Worm (Caenorhabditis elegans) whole organism, L3 larva: ENCODE results near the gene Y69A2AR.50.

Experiments used
- R02D3.7 ChIP-seq: fragments of 150-350 bp; optimal IDR thresholded peaks from 2 replicates; lab custom pipeline; 2014; ENCODE audit warnings: missing biosample characterization, missing genetic modification characterization
- ZK546.5 ChIP-seq: sonication (generic microtip); optimal IDR thresholded peaks from 2 replicates; lab custom pipeline; 2017; ENCODE audit warnings: missing biosample characterization, missing genetic modification characterization
- aly-2 ChIP-seq: fragments of 150-350 bp; optimal IDR thresholded peaks from 2 replicates; lab custom pipeline; 2014; ENCODE audit warnings: missing biosample characterization, missing genetic modification characterization
- ama-1 ChIP-seq: fragments of 150-350 bp; optimal IDR thresholded peaks from 2 replicates; lab custom pipeline; 2018
- ceh-16 ChIP-seq: sonication (generic microtip); optimal IDR thresholded peaks from 2 replicates; lab custom pipeline; 2017; ENCODE audit warnings: missing biosample characterization, missing genetic modification characterization
- ceh-28 ChIP-seq: fragments of 150-350 bp; optimal IDR thresholded peaks from 2 replicates; lab custom pipeline; 2014; ENCODE audit warnings: missing biosample characterization, missing genetic modification reagents, missing genetic modification characterization
- ceh-82 ChIP-seq: fragments of 150-350 bp; optimal IDR thresholded peaks from 2 replicates; lab custom pipeline; 2014; ENCODE audit warnings: missing biosample characterization, missing genetic modification characterization
- ceh-9 ChIP-seq: sonication (generic microtip); optimal IDR thresholded peaks from 2 replicates; lab custom pipeline; 2018; ENCODE audit warnings: missing biosample characterization, missing genetic modification characterization
- daf-12 ChIP-seq: fragments of 150-350 bp; optimal IDR thresholded peaks from 2 replicates; lab custom pipeline; 2014; ENCODE audit warnings: missing biosample characterization, missing genetic modification reagents, missing genetic modification characterization
- egl-27 ChIP-seq: sonication (generic microtip); optimal IDR thresholded peaks from 4 replicates; lab custom pipeline; 2017; ENCODE audit warnings: missing biosample characterization, missing genetic modification reagents, missing genetic modification characterization
- egl-5 ChIP-seq: fragments of 150-350 bp; optimal IDR thresholded peaks from 2 replicates; lab custom pipeline; 2017; ENCODE audit warnings: missing biosample characterization, missing genetic modification reagents, missing genetic modification characterization, inconsistent platforms
- elt-1 ChIP-seq: fragments of 150-350 bp; optimal IDR thresholded peaks from 2 replicates; lab custom pipeline; 2014; ENCODE audit warnings: missing biosample characterization, missing genetic modification characterization
- elt-2 ChIP-seq: sonication (generic microtip); optimal IDR thresholded peaks from 2 replicates; lab custom pipeline; 2016; ENCODE audit warnings: missing genetic modification reagents, mild to moderate bottlenecking, missing genetic modification characterization, missing compliant biosample characterization
- elt-3 ChIP-seq, 3 experiments: fragments of 150-350 bp in 1 of 3; sonication (generic microtip) in 2 of 3; optimal IDR thresholded peaks; 2 replicates in 2 of 3; 4 replicates in 1 of 3; lab custom pipeline; 2014 to 2017; ENCODE audit warnings: missing biosample characterization in 3 of 3, missing genetic modification characterization in 3 of 3
- eor-1 ChIP-seq, 2 experiments: fragments of 150-350 bp; optimal IDR thresholded peaks; 2 replicates each; lab custom pipeline; 2014 to 2018; ENCODE audit warnings: missing biosample characterization in 2 of 2, missing genetic modification characterization in 2 of 2
- fkh-10 ChIP-seq: sonication (generic microtip); optimal IDR thresholded peaks from 2 replicates; lab custom pipeline; 2017; ENCODE audit warnings: missing biosample characterization, missing genetic modification reagents, missing genetic modification characterization
- fkh-2 ChIP-seq: fragments of 150-350 bp; optimal IDR thresholded peaks from 2 replicates; lab custom pipeline; 2014; ENCODE audit warnings: missing biosample characterization, missing genetic modification reagents, missing genetic modification characterization
- fos-1 ChIP-seq: fragments of 150-350 bp; optimal IDR thresholded peaks from 2 replicates; lab custom pipeline; 2014; ENCODE audit warnings: missing biosample characterization, missing genetic modification characterization
- hmg-11 ChIP-seq: sonication (generic microtip); optimal IDR thresholded peaks from 2 replicates; lab custom pipeline; 2016; ENCODE audit warnings: missing genetic modification characterization, missing compliant biosample characterization
- jun-1 ChIP-seq: fragments of 150-350 bp; optimal IDR thresholded peaks from 2 replicates; lab custom pipeline; 2014; ENCODE audit warnings: missing biosample characterization, missing genetic modification reagents, missing genetic modification characterization
- lin-15B ChIP-seq: fragments of 150-350 bp; optimal IDR thresholded peaks from 2 replicates; lab custom pipeline; 2014; ENCODE audit warnings: missing biosample characterization, missing genetic modification characterization
- lin-39 ChIP-seq: fragments of 150-350 bp; optimal IDR thresholded peaks from 2 replicates; lab custom pipeline; 2018; ENCODE audit warnings: missing biosample characterization, missing genetic modification reagents, missing genetic modification characterization
- mdl-1 ChIP-seq: fragments of 150-350 bp; optimal IDR thresholded peaks from 2 replicates; lab custom pipeline; 2014; ENCODE audit warnings: missing biosample characterization, missing genetic modification characterization
- mml-1 ChIP-seq: fragments of 150-350 bp; sonication (generic microtip); optimal IDR thresholded peaks from 3 replicates; lab custom pipeline; 2014; ENCODE audit warnings: missing biosample characterization, missing genetic modification characterization
- nfya-1 ChIP-seq: sonication (generic microtip); optimal IDR thresholded peaks from 2 replicates; lab custom pipeline; 2017; ENCODE audit warnings: missing genetic modification characterization, mild to moderate bottlenecking, missing compliant biosample characterization, antibody characterized with exemption, moderate library complexity; ENCODE audit not compliant: insufficient read depth
- nhr-11 ChIP-seq: fragments of 150-350 bp; optimal IDR thresholded peaks from 2 replicates; lab custom pipeline; 2014; ENCODE audit warnings: missing biosample characterization, missing genetic modification characterization
- nhr-12 ChIP-seq: fragments of 150-350 bp; optimal IDR thresholded peaks from 2 replicates; lab custom pipeline; 2014; ENCODE audit warnings: missing biosample characterization, missing genetic modification characterization
- nhr-23 ChIP-seq: fragments of 150-350 bp; optimal IDR thresholded peaks from 2 replicates; lab custom pipeline; 2014; ENCODE audit warnings: missing biosample characterization, missing genetic modification reagents, missing genetic modification characterization
- nhr-237 ChIP-seq: fragments of 150-350 bp; optimal IDR thresholded peaks from 2 replicates; lab custom pipeline; 2014; ENCODE audit warnings: missing biosample characterization, missing genetic modification characterization
- nhr-25 ChIP-seq: sonication (generic microtip); optimal IDR thresholded peaks from 2 replicates; lab custom pipeline; 2017; ENCODE audit warnings: missing biosample characterization, missing genetic modification characterization
- nhr-28 ChIP-seq: fragments of 150-350 bp; optimal IDR thresholded peaks from 2 replicates; lab custom pipeline; 2014; ENCODE audit warnings: missing biosample characterization, missing genetic modification characterization
- nhr-43 ChIP-seq: sonication (generic microtip); optimal IDR thresholded peaks from 2 replicates; lab custom pipeline; 2016; ENCODE audit warnings: mild to moderate bottlenecking, missing genetic modification characterization, missing compliant biosample characterization; ENCODE audit not compliant: poor library complexity, severe bottlenecking
- nhr-67 ChIP-seq: fragments of 150-350 bp; optimal IDR thresholded peaks from 2 replicates; lab custom pipeline; 2014; ENCODE audit warnings: missing biosample characterization, missing genetic modification characterization
- nhr-76 ChIP-seq: fragments of 150-350 bp; sonication (generic microtip); optimal IDR thresholded peaks from 5 replicates; lab custom pipeline; 2014; ENCODE audit warnings: missing biosample characterization, missing genetic modification characterization
- nhr-77 ChIP-seq: fragments of 150-350 bp; optimal IDR thresholded peaks from 2 replicates; lab custom pipeline; 2014; ENCODE audit warnings: missing biosample characterization, missing genetic modification characterization
- pha-4 ChIP-seq: fragments of 150-350 bp; optimal IDR thresholded peaks from 2 replicates; lab custom pipeline; 2014; ENCODE audit warnings: missing biosample characterization, missing genetic modification reagents, missing genetic modification characterization
- pqm-1 ChIP-seq: fragments of 150-350 bp; optimal IDR thresholded peaks from 2 replicates; lab custom pipeline; 2017; ENCODE audit warnings: missing biosample characterization, missing genetic modification characterization, inconsistent platforms
- sea-2 ChIP-seq: fragments of 150-350 bp; sonication (generic microtip); optimal IDR thresholded peaks from 4 replicates; lab custom pipeline; 2014; ENCODE audit warnings: missing biosample characterization, missing genetic modification reagents, missing genetic modification characterization
- skn-1 ChIP-seq: fragments of 150-350 bp; optimal IDR thresholded peaks from 2 replicates; lab custom pipeline; 2014; ENCODE audit warnings: missing biosample characterization, missing genetic modification characterization
- snpc-4 ChIP-seq: fragments of 150-350 bp; optimal IDR thresholded peaks from 2 replicates; lab custom pipeline; 2014; ENCODE audit warnings: missing biosample characterization, missing genetic modification characterization
- tbx-2 ChIP-seq: sonication (generic microtip); optimal IDR thresholded peaks from 2 replicates; lab custom pipeline; 2016; ENCODE audit warnings: mild to moderate bottlenecking, missing genetic modification characterization, missing compliant biosample characterization
- unc-39 ChIP-seq: sonication (generic microtip); optimal IDR thresholded peaks from 4 replicates; lab custom pipeline; 2017; ENCODE audit warnings: missing biosample characterization, missing genetic modification characterization
- unc-62 ChIP-seq: fragments of 150-350 bp; sonication (generic microtip); optimal IDR thresholded peaks from 4 replicates; lab custom pipeline; 2014; ENCODE audit warnings: missing biosample characterization, missing genetic modification reagents, missing genetic modification characterization
- zag-1 ChIP-seq: fragments of 150-350 bp; optimal IDR thresholded peaks from 2 replicates; lab custom pipeline; 2014; ENCODE audit warnings: missing biosample characterization, missing genetic modification characterization
- ztf-11 ChIP-seq: fragments of 150-350 bp; optimal IDR thresholded peaks from 2 replicates; lab custom pipeline; 2014; ENCODE audit warnings: missing biosample characterization, missing genetic modification characterization
- ztf-4 ChIP-seq: fragments of 150-350 bp; optimal IDR thresholded peaks from 2 replicates; lab custom pipeline; 2014; ENCODE audit warnings: missing biosample characterization, missing genetic modification characterization

Gene Y69A2AR.50

DNA sequence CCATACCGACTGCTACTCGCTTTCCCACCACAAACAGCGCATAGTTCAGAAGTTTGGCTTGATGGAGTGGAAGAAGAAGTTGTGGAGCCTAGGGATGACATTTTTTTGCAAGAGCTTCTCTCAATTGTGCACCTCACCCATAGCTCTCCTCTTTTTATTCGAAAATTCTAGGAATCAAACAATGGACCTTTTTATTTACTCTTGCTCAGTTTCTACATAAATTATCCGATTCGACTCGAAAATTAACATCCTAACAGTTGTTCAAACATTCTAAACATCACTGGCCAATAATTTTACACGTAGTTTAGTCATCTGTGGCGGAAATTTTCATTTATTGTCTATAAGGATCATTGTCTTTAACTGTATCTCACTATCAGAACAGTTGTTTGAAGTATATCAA, 19.3 kb downstream of the Y69A2AR.50 start, which contains the start of gene nhr-242:
TSS of gene nhr-242 (minus strand) at position 101 of the 400 bp plus-strand sequence.
- no peak for TF ChIP-seq jun-1 (tag; lab: Kevin White, UChicago)
- TF ChIP-seq skn-1 (tag; lab: Kevin White, UChicago), result no peak
- no peak for TF ChIP-seq nhr-77 (tag; lab: Kevin White, UChicago)
- TF ChIP-seq nhr-12 (tag; lab: Kevin White, UChicago), result no peak
- TF ChIP-seq lin-15B, result no peak
- no peak for TF ChIP-seq mdl-1
- TF ChIP-seq ztf-11 (tag; lab: Kevin White, UChicago), result no peak
- TF ChIP-seq zag-1 (tag; lab: Kevin White, UChicago), result no peak
- TF ChIP-seq lin-39 (tag; lab: Kevin White, UChicago), result no peak
- no peak for TF ChIP-seq ama-1 (lab: Kevin White, UChicago)
- no peak for TF ChIP-seq nhr-237 (tag; lab: Kevin White, UChicago)

- no peak for TF ChIP-seq nhr-12 (tag; lab: Kevin White, UChicago)
- TF ChIP-seq nhr-237 (tag; lab: Kevin White, UChicago), result no peak
- TF ChIP-seq elt-3 (tag; optimal IDR thresholded peaks at IDR 0.05; lab: Kevin White, UChicago), result no peak
- TF ChIP-seq pha-4 (tag; lab: Kevin White, UChicago), result no peak
- no peak for TF ChIP-seq tbx-2 (tag; lab: Kevin White, UChicago)
- TF ChIP-seq elt-2 (tag; lab: Kevin White, UChicago), result no peak
- no peak for TF ChIP-seq aly-2
- TF ChIP-seq mml-1 (tag; lab: Kevin White, UChicago), result no peak
- TF ChIP-seq fkh-2, result no peak
- no peak for TF ChIP-seq ceh-82 (tag; lab: Kevin White, UChicago)
- no peak for TF ChIP-seq zag-1 (tag; lab: Kevin White, UChicago)
- TF ChIP-seq nhr-76 (tag; lab: Kevin White, UChicago), result no peak
- TF ChIP-seq sea-2 (GFP tag; lab: Kevin White, UChicago), result no peak
These were observed 35.2 kb downstream of the Y69A2AR.50 start, which contains the start of gene Y69A2AR.47 for ce11 chrIV:2597417-2597816. Gene Y69A2AR.47 (plus strand): TSS chrIV:2597717.

DNA sequence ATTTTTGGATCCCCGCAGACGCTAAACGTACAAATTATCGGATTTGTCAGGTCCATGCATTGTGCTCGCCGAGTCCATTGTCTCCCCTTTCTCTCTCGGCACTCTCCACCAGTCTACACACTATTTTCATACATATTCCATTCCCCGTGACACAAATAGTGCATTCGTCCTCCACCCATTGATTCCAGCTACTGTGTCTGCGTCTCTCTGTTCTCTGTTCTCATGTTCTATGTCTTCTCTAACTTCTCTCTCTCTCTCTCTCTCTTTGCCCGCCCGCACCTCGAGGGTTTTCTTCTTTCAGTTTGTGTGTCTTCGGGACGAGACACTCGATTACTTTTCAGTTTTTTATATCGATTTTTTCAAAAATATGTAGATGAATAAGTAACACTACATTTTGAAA, 37.5 kb downstream of the Y69A2AR.50 start:
- no peak for TF ChIP-seq eor-1 (tag; optimal IDR thresholded peaks at IDR 0.05; lab: Kevin White, UChicago)
- no peak for TF ChIP-seq unc-39 (tag; lab: Kevin White, UChicago)
- TF ChIP-seq mml-1 (tag; lab: Kevin White, UChicago), result no peak
- no peak for TF ChIP-seq ztf-11 (tag; lab: Kevin White, UChicago)
- no peak for TF ChIP-seq nhr-76 (tag; lab: Kevin White, UChicago)
- TF ChIP-seq fkh-2, result no peak
- TF ChIP-seq nhr-237 (tag; lab: Kevin White, UChicago), result no peak
- peak; percentile 94 for TF ChIP-seq nfya-1 (tag; lab: Kevin White, UChicago)
- peak; percentile 27 for TF ChIP-seq skn-1 (tag; lab: Kevin White, UChicago)
- peak; percentile 92 for TF ChIP-seq hmg-11
- peak; percentile 23 for TF ChIP-seq ceh-82 (tag; lab: Kevin White, UChicago)
- peak; percentile 95 for TF ChIP-seq pha-4 (tag; lab: Kevin White, UChicago)
- no peak for TF ChIP-seq elt-3 (tag; optimal IDR thresholded peaks at IDR 0.05; lab: Kevin White, UChicago)
- TF ChIP-seq ZK546.5 (tag; lab: Kevin White, UChicago), result no peak
- TF ChIP-seq nhr-12 (tag; lab: Kevin White, UChicago), result no peak
- TF ChIP-seq pqm-1, result peak; percentile 76
- no peak for TF ChIP-seq zag-1 (tag; lab: Kevin White, UChicago)
- peak; percentile 21 for TF ChIP-seq snpc-4 (tag; lab: Kevin White, UChicago)
- TF ChIP-seq ceh-9, result no peak
- TF ChIP-seq nhr-67 (tag; lab: Kevin White, UChicago), result no peak
- TF ChIP-seq elt-2 (tag; lab: Kevin White, UChicago), result peak; percentile 64
- TF ChIP-seq fkh-10 (GFP tag; lab: Kevin White, UChicago), result peak; percentile 68
- TF ChIP-seq ceh-28 (tag; lab: Kevin White, UChicago), result peak; percentile 87
- no peak for TF ChIP-seq egl-27 (tag; lab: Kevin White, UChicago)
- peak; percentile 42 for TF ChIP-seq mdl-1
- peak; percentile 88 for TF ChIP-seq ama-1 (lab: Kevin White, UChicago)
- TF ChIP-seq nhr-28 (tag; lab: Kevin White, UChicago), result no peak
- TF ChIP-seq fos-1 (tag; lab: Kevin White, UChicago), result peak; percentile 45
- peak; percentile 1 for TF ChIP-seq nhr-11 (tag; lab: Kevin White, UChicago)
- peak; percentile 86 for TF ChIP-seq nhr-25
- TF ChIP-seq lin-39 (tag; lab: Kevin White, UChicago), result peak; percentile 64
- peak; percentile 79 for TF ChIP-seq lin-15B
- TF ChIP-seq ztf-4 (tag; lab: Kevin White, UChicago), result peak; percentile 36
- TF ChIP-seq daf-12, result no peak
- peak; percentile 87 for TF ChIP-seq jun-1 (tag; lab: Kevin White, UChicago)
- peak; percentile 49 for TF ChIP-seq nhr-43 (tag; lab: Kevin White, UChicago)
- no peak for TF ChIP-seq ceh-16
- TF ChIP-seq tbx-2 (tag; lab: Kevin White, UChicago), result peak; percentile 44
- peak; percentile 18 for TF ChIP-seq sea-2 (GFP tag; lab: Kevin White, UChicago)
- peak; percentile 8 for TF ChIP-seq elt-1 (tag; lab: Kevin White, UChicago)
- peak; percentile 67 for TF ChIP-seq egl-5 (tag; lab: Kevin White, UChicago)
- peak; percentile 76 for TF ChIP-seq nhr-23 (tag; lab: Kevin White, UChicago)
- peak; percentile 51 for TF ChIP-seq R02D3.7 (tag; lab: Kevin White, UChicago)
- TF ChIP-seq unc-62, result peak; percentile 40
- TF ChIP-seq nhr-77 (tag; lab: Kevin White, UChicago), result no peak
- TF ChIP-seq aly-2, result no peak
